Worm (Caenorhabditis elegans) whole organism, L2 larva: Measurements from ENCODE around the gene oac-14.

Source experiments
- unc-62 ChIP-seq: fragments of 150-350 bp; optimal IDR thresholded peaks from 2 replicates; lab custom pipeline; 2014; ENCODE audit warnings: missing biosample characterization, missing genetic modification reagents, missing genetic modification characterization
- zag-1 ChIP-seq: fragments of 150-350 bp; optimal IDR thresholded peaks from 2 replicates; lab custom pipeline; 2014; ENCODE audit warnings: missing biosample characterization, missing genetic modification characterization

ce11 chrX:10170598-10170997 is 28.8 kb upstream of the oac-14 start:
- no peak for TF ChIP-seq zag-1
- TF ChIP-seq unc-62 (GFP tag; lab: Kevin White, UChicago), result no peak
